Worm (Caenorhabditis elegans) whole organism, mixed stage, embryonic: Measurements from ENCODE around the gene R05D3.12.

Experiments
- M03D4.4 ChIP-seq: sonication (generic microtip); optimal IDR thresholded peaks from 2 replicates; lab custom pipeline; 2017; ENCODE audit warnings: mild to moderate bottlenecking, missing genetic modification characterization, missing compliant biosample characterization
- bed-3 ChIP-seq: fragments of 200-800 bp; sonication (Bioruptor generic); optimal IDR thresholded peaks from 3 replicates; lab custom pipeline; 2018; ENCODE audit warnings: mild to moderate bottlenecking, missing genetic modification characterization, moderate library complexity, missing compliant biosample characterization
- blmp-1 ChIP-seq: fragments of 150-350 bp; optimal IDR thresholded peaks from 2 replicates; lab custom pipeline; 2014; ENCODE audit warnings: missing biosample characterization, missing genetic modification characterization
- ceh-39 ChIP-seq: fragments of 150-350 bp; optimal IDR thresholded peaks from 2 replicates; lab custom pipeline; 2014; ENCODE audit warnings: missing biosample characterization, missing genetic modification characterization
- ceh-43 ChIP-seq: fragments of 200-800 bp; sonication (Bioruptor generic); optimal IDR thresholded peaks from 2 replicates; lab custom pipeline; 2018; ENCODE audit warnings: mild to moderate bottlenecking, missing genetic modification characterization, moderate library complexity, missing compliant biosample characterization
- ceh-83 ChIP-seq: fragments of 200-800 bp; sonication (Bioruptor generic); optimal IDR thresholded peaks from 2 replicates; lab custom pipeline; 2018; ENCODE audit warnings: mild to moderate bottlenecking, missing genetic modification characterization, missing compliant biosample characterization
- ces-1 ChIP-seq: fragments of 150-350 bp; optimal IDR thresholded peaks from 2 replicates; lab custom pipeline; 2014; ENCODE audit warnings: missing biosample characterization, missing genetic modification reagents, missing genetic modification characterization
- cnd-1 ChIP-seq: fragments of 200-800 bp; sonication (Bioruptor generic); optimal IDR thresholded peaks from 2 replicates; lab custom pipeline; 2018; ENCODE audit warnings: mild to moderate bottlenecking, missing genetic modification characterization, missing compliant biosample characterization
- drap-1 ChIP-seq: fragments of 200-800 bp; sonication (Bioruptor generic); optimal IDR thresholded peaks from 3 replicates; lab custom pipeline; 2018; ENCODE audit warnings: mild to moderate bottlenecking, missing genetic modification characterization, missing compliant biosample characterization
- elt-1 ChIP-seq: sonication (generic microtip); optimal IDR thresholded peaks from 2 replicates; lab custom pipeline; 2017; ENCODE audit warnings: missing genetic modification characterization, mild to moderate bottlenecking, missing compliant biosample characterization, antibody characterized with exemption, moderate library complexity, borderline replicate concordance; ENCODE audit not compliant: insufficient read depth
- elt-3 ChIP-seq: fragments of 150-350 bp; optimal IDR thresholded peaks from 2 replicates; lab custom pipeline; 2014; ENCODE audit warnings: missing biosample characterization, missing genetic modification characterization
- ham-2 ChIP-seq: fragments of 200-800 bp; sonication (Bioruptor generic); optimal IDR thresholded peaks from 2 replicates; lab custom pipeline; 2018; ENCODE audit warnings: mild to moderate bottlenecking, missing genetic modification characterization, missing compliant biosample characterization
- hlh-1 ChIP-seq: fragments of 150-350 bp; optimal IDR thresholded peaks from 2 replicates; lab custom pipeline; 2014; ENCODE audit warnings: missing biosample characterization, missing genetic modification reagents, missing genetic modification characterization
- lin-13 ChIP-seq: fragments of 150-350 bp; optimal IDR thresholded peaks from 2 replicates; lab custom pipeline; 2014; ENCODE audit warnings: missing biosample characterization, missing genetic modification characterization
- lin-32 ChIP-seq: fragments of 200-800 bp; sonication (Bioruptor generic); optimal IDR thresholded peaks from 2 replicates; lab custom pipeline; 2018; ENCODE audit warnings: mild to moderate bottlenecking, missing genetic modification characterization, missing compliant biosample characterization
- lsy-2 ChIP-seq: fragments of 150-350 bp; optimal IDR thresholded peaks from 2 replicates; lab custom pipeline; 2014; ENCODE audit warnings: missing biosample characterization, missing genetic modification characterization
- mab-5 ChIP-seq: fragments of 150-350 bp; optimal IDR thresholded peaks from 2 replicates; lab custom pipeline; 2014; ENCODE audit warnings: missing biosample characterization, missing genetic modification characterization
- mep-1 ChIP-seq: fragments of 150-350 bp; optimal IDR thresholded peaks from 2 replicates; lab custom pipeline; 2017; ENCODE audit warnings: missing biosample characterization, missing genetic modification reagents, missing genetic modification characterization, inconsistent platforms
- mls-2 ChIP-seq: sonication (generic microtip); optimal IDR thresholded peaks from 2 replicates; lab custom pipeline; 2016; ENCODE audit warnings: mild to moderate bottlenecking, missing genetic modification characterization, moderate library complexity, missing compliant biosample characterization
- nhr-12 ChIP-seq: fragments of 150-350 bp; optimal IDR thresholded peaks from 2 replicates; lab custom pipeline; 2014; ENCODE audit warnings: missing biosample characterization, missing genetic modification characterization
- nhr-2 ChIP-seq: fragments of 150-350 bp; optimal IDR thresholded peaks from 2 replicates; lab custom pipeline; 2014; ENCODE audit warnings: missing biosample characterization, missing genetic modification characterization
- nhr-237 ChIP-seq: fragments of 150-350 bp; optimal IDR thresholded peaks from 2 replicates; lab custom pipeline; 2014; ENCODE audit warnings: missing biosample characterization, missing genetic modification characterization
- nhr-28 ChIP-seq: fragments of 150-350 bp; optimal IDR thresholded peaks from 2 replicates; lab custom pipeline; 2014; ENCODE audit warnings: missing biosample characterization, missing genetic modification characterization
- nhr-76 ChIP-seq: sonication (generic microtip); optimal IDR thresholded peaks from 2 replicates; lab custom pipeline; 2017; ENCODE audit warnings: missing biosample characterization, missing genetic modification characterization
- pha-4 ChIP-seq: fragments of 150-350 bp; optimal IDR thresholded peaks from 2 replicates; lab custom pipeline; 2018; ENCODE audit warnings: missing biosample characterization, missing genetic modification reagents, missing genetic modification characterization
- sem-2 ChIP-seq: fragments of 200-800 bp; sonication (Bioruptor generic); optimal IDR thresholded peaks from 2 replicates; lab custom pipeline; 2018; ENCODE audit warnings: mild to moderate bottlenecking, missing genetic modification characterization, missing compliant biosample characterization
- snpc-4 ChIP-seq: fragments of 150-350 bp; optimal IDR thresholded peaks from 2 replicates; lab custom pipeline; 2014; ENCODE audit warnings: missing biosample characterization, missing genetic modification characterization
- sptf-1 ChIP-seq: sonication (generic microtip); optimal IDR thresholded peaks from 2 replicates; lab custom pipeline; 2017; ENCODE audit warnings: mild to moderate bottlenecking, missing genetic modification characterization, moderate library complexity, missing compliant biosample characterization
- tbx-8 ChIP-seq: fragments of 200-800 bp; sonication (Bioruptor generic); optimal IDR thresholded peaks from 2 replicates; lab custom pipeline; 2018; ENCODE audit warnings: mild to moderate bottlenecking, missing genetic modification characterization, moderate library complexity, missing compliant biosample characterization
- unc-120 ChIP-seq: sonication (generic microtip); optimal IDR thresholded peaks from 2 replicates; lab custom pipeline; 2017; ENCODE audit warnings: missing genetic modification characterization, missing compliant biosample characterization; ENCODE audit not compliant: poor library complexity, severe bottlenecking
- unc-39 ChIP-seq: fragments of 150-350 bp; optimal IDR thresholded peaks from 2 replicates; lab custom pipeline; 2014; ENCODE audit warnings: missing biosample characterization, missing genetic modification characterization
- unc-62 ChIP-seq: fragments of 150-350 bp; optimal IDR thresholded peaks from 2 replicates; lab custom pipeline; 2014; ENCODE audit warnings: missing biosample characterization, missing genetic modification reagents, missing genetic modification characterization
- zip-8 ChIP-seq: fragments of 150-350 bp; optimal IDR thresholded peaks from 2 replicates; lab custom pipeline; 2014; ENCODE audit warnings: missing biosample characterization, missing genetic modification characterization
- ztf-11 ChIP-seq: fragments of 150-350 bp; optimal IDR thresholded peaks from 2 replicates; lab custom pipeline; 2014; ENCODE audit warnings: missing biosample characterization, missing genetic modification characterization

R05D3.12 gene

DNA sequence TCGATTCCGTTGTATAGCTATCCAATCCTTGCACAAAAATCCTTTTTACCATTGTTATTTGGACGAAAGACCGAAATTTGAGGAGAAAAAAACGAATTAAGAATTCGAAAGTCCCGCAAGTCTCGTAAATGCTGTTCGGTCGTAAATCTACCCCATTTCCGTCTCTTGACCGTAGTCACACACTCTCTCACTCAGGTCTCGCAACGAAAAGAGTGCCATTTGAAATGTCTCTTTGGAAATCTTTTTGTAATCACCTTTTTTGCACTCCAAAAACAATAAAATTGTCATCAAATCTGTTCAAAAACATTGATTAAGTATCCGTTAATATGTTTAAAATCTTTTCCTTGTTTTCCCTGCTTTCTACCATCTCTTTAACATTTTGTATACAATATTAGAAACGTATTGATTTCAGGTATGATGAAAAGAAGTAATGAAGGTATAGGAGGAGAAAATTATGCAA lies 22.5 kb upstream of the R05D3.12 start, which contains the start of the genes R05D3.8 and rfp-1:
TSS of gene R05D3.8 (minus strand) at position 115 of the 460 bp plus-strand sequence.
TSS of gene rfp-1 (plus strand) at position 410 of the 460 bp plus-strand sequence.
- TF ChIP-seq elt-3 (tag; lab: Kevin White, UChicago) (no peak), elt-1 (tag; lab: Kevin White, UChicago) (no peak), nhr-237 (peak; percentile 75), unc-62 (peak; percentile 51), nhr-2 (peak; percentile 23), zip-8 (tag; lab: Kevin White, UChicago) (no peak), pha-4 (peak; percentile 51), lin-13 (tag; lab: Kevin White, UChicago) (no peak), hlh-1 (tag; lab: Kevin White, UChicago) (peak; percentile 43), unc-120 (tag; lab: Kevin White, UChicago) (peak; percentile 50), mep-1 (tag; lab: Kevin White, UChicago) (peak; percentile 83), ceh-39 (tag; lab: Kevin White, UChicago) (peak; percentile 59), nhr-28 (tag; lab: Kevin White, UChicago) (peak; percentile 13), nhr-12 (tag; lab: Kevin White, UChicago) (peak; percentile 11), mab-5 (no peak), nhr-76 (tag; lab: Kevin White, UChicago) (no peak), ztf-11 (tag; lab: Kevin White, UChicago) (no peak), lsy-2 (tag; lab: Kevin White, UChicago) (peak; percentile 96), ces-1 (peak; percentile 65), ceh-43 (no peak)

DNA sequence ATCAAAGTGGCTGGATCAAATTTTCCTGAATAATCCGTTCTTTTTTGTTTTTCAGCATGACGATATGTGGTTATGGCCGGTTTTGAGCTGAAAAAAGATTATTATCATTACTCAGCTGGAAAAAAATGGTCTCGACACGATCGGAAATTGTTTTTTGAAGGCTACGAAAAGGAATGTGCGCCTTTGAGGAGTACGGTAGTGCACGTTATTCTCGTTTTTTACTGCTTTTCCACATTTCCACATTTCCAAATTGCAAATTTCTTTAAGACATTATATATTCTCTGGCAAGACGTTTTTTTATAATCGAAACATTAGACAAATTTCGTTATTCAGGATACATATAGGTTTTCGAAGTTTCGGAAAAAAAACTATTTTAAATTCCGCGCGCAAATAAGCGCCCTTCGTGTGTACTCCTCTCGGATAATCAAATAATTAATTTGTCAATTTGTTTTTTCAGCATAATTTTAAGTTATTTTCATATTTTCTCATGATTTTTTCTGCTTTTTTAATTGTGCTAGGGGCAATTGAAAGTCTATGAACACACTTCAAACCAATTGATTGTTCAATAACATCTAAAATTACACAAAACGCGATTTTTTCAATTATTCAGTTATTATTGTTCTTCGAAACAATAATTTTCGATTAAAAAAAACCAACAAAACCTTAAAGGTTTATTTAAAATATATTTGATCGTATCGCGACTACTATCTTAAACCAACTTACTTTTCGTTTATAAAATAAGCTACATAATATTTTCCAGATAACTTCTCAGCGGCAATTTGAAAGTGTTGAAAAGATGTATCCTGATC lies 17.3 kb upstream of the R05D3.12 start, which contains the start of gene R05D3.3:
TSS of gene R05D3.3 (plus strand) at position 759 of the 809 bp plus-strand sequence.
- TF ChIP-seq nhr-237, result no peak
- TF ChIP-seq ceh-83 (GFP tag; lab: Kevin White, UChicago), result no peak
- TF ChIP-seq ztf-11 (tag; lab: Kevin White, UChicago), result no peak
- no peak for TF ChIP-seq ceh-39 (tag; lab: Kevin White, UChicago)

DNA sequence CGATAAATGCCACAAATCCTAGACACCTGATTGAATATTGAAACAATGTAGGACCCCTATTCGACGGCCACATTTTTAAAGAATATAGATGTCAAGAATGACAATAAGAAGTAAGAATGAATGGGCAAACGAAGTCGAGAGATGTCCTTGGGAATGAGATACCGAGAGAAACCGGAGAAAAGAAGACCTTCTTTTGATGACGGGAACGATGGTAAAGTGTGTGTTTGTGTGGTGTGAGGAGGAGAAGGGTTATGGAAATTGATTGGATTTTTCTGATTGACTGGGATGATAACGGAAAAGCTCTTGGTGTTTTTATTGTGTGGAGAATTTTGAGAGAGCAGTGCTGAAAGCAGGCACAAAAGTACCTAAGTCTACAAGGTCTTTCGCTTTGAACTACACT lies 12.1 kb upstream of the R05D3.12 start, which contains the start of gene R05D3.9:
TSS of gene R05D3.9 (minus strand) at position 101 of the 400 bp plus-strand sequence.
- TF ChIP-seq lin-32 (GFP tag; lab: Kevin White, UChicago) (no peak), nhr-28 (tag; lab: Kevin White, UChicago) (no peak), mab-5 (no peak), drap-1 (GFP tag; lab: Kevin White, UChicago) (no peak), ces-1 (no peak), hlh-1 (tag; lab: Kevin White, UChicago) (no peak), nhr-12 (tag; lab: Kevin White, UChicago) (no peak), unc-62 (no peak), nhr-76 (tag; lab: Kevin White, UChicago) (no peak), cnd-1 (tag; lab: Kevin White, UChicago) (no peak), elt-3 (tag; lab: Kevin White, UChicago) (no peak), mep-1 (tag; lab: Kevin White, UChicago) (no peak), blmp-1 (tag; lab: Kevin White, UChicago) (no peak), pha-4 (no peak), bed-3 (GFP tag; lab: Kevin White, UChicago) (no peak), unc-120 (tag; lab: Kevin White, UChicago) (no peak), unc-39 (tag; lab: Kevin White, UChicago) (no peak)

DNA sequence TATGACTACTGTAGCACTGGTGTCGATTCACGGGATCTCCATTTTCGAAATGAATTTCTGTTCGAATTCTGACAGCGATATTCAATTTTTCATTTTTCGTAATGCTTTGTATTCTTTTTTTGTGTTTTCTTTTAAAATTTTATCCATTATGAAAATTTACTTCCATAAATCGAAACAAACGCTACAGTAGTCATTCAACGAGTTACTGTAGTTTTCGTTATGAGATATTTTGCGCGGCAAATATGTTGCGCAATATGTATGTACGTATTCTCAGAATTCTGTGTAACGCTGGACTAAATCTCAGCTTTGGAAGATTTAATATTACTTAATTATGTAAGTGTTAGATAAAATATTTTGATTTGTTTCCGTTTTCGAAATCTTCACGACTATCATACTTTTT lies 11.6 kb upstream of the R05D3.12 start:
- no peak for TF ChIP-seq nhr-76 (tag; lab: Kevin White, UChicago)
- TF ChIP-seq ces-1, result no peak
- TF ChIP-seq zip-8 (tag; lab: Kevin White, UChicago), result peak; percentile 92
- TF ChIP-seq unc-62, result no peak
- no peak for TF ChIP-seq M03D4.4
- no peak for TF ChIP-seq snpc-4 (tag; lab: Kevin White, UChicago)
- no peak for TF ChIP-seq nhr-12 (tag; lab: Kevin White, UChicago)
- no peak for TF ChIP-seq lsy-2 (tag; lab: Kevin White, UChicago)

DNA sequence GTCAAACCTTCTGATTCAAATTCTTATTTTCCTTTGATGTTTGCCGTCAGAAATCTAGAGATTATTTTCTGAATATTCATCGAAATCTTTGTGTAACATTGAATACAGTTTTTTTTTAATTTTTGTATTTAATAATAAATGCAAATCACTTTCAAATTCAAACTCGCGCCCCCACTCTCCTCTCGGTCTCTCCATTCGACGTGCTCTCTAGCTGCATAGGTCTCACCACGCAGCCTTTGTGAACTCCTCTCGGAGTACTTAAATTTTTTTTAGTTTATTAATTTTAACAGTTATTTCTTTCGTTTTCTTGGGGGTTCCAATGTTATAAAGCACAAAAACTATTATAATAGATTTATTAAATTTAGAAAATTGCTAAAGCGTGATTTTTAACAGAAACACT lies 10.6 kb upstream of the R05D3.12 start:
- no peak for TF ChIP-seq elt-3 (tag; lab: Kevin White, UChicago)
- TF ChIP-seq tbx-8, result no peak
- no peak for TF ChIP-seq sptf-1 (tag; lab: Kevin White, UChicago)
- TF ChIP-seq lin-13 (tag; lab: Kevin White, UChicago), result no peak
- TF ChIP-seq unc-120 (tag; lab: Kevin White, UChicago), result no peak
- no peak for TF ChIP-seq ceh-43
- no peak for TF ChIP-seq nhr-28 (tag; lab: Kevin White, UChicago)
- TF ChIP-seq blmp-1 (tag; lab: Kevin White, UChicago), result no peak
- no peak for TF ChIP-seq ham-2 (GFP tag; lab: Kevin White, UChicago)
- TF ChIP-seq lin-32 (GFP tag; lab: Kevin White, UChicago), result no peak
- no peak for TF ChIP-seq drap-1 (GFP tag; lab: Kevin White, UChicago)
- no peak for TF ChIP-seq snpc-4 (tag; lab: Kevin White, UChicago)
- TF ChIP-seq unc-39 (tag; lab: Kevin White, UChicago), result no peak
- no peak for TF ChIP-seq ztf-11 (tag; lab: Kevin White, UChicago)
- no peak for TF ChIP-seq sem-2
- no peak for TF ChIP-seq mls-2 (tag; lab: Kevin White, UChicago)
- TF ChIP-seq unc-62, result no peak
- TF ChIP-seq cnd-1 (tag; lab: Kevin White, UChicago), result no peak
- TF ChIP-seq pha-4, result no peak
- TF ChIP-seq, all 35 proteins: peak for 0
